Worm (Caenorhabditis elegans) whole organism, late embryonic: ENCODE measurements around the gene pmp-2.

ENCODE experiments used
- C38D4.7 ChIP-seq: fragments of 200-800 bp; sonication (Bioruptor generic); optimal IDR thresholded peaks from 2 replicates; lab custom pipeline; 2018; ENCODE audit warnings: mild to moderate bottlenecking, missing genetic modification characterization, moderate library complexity, missing compliant biosample characterization
- K02D7.2 ChIP-seq: sonication (generic microtip); optimal IDR thresholded peaks from 2 replicates; lab custom pipeline; 2017; ENCODE audit warnings: mild to moderate bottlenecking, missing genetic modification characterization, missing compliant biosample characterization
- T23F11.4 ChIP-seq: fragments of 200-800 bp; sonication (Bioruptor generic); optimal IDR thresholded peaks from 2 replicates; lab custom pipeline; 2018; ENCODE audit warnings: mild to moderate bottlenecking, missing genetic modification characterization, missing compliant biosample characterization
- Y22D7AL.16 ChIP-seq: sonication (generic microtip); optimal IDR thresholded peaks from 2 replicates; lab custom pipeline; 2016; ENCODE audit warnings: missing genetic modification characterization, missing compliant biosample characterization
- ama-1 ChIP-seq: fragments of 150-350 bp; optimal IDR thresholded peaks from 2 replicates; lab custom pipeline; 2014
- ceh-19 ChIP-seq: fragments of 200-800 bp; sonication (Bioruptor generic); optimal IDR thresholded peaks from 2 replicates; lab custom pipeline; 2018; ENCODE audit warnings: mild to moderate bottlenecking, missing genetic modification characterization, missing compliant biosample characterization
- ceh-2 ChIP-seq: sonication (generic microtip); optimal IDR thresholded peaks from 2 replicates; lab custom pipeline; 2016; ENCODE audit warnings: missing genotype, missing genetic modification characterization, missing compliant biosample characterization
- ceh-30 ChIP-seq: fragments of 150-350 bp; optimal IDR thresholded peaks from 2 replicates; lab custom pipeline; 2014; ENCODE audit warnings: missing biosample characterization, missing genetic modification characterization
- ceh-34 ChIP-seq: sonication (generic microtip); optimal IDR thresholded peaks from 2 replicates; lab custom pipeline; 2016; ENCODE audit warnings: mild to moderate bottlenecking, missing genetic modification characterization, missing compliant biosample characterization
- che-1 ChIP-seq: sonication (generic microtip); optimal IDR thresholded peaks from 2 replicates; lab custom pipeline; 2016; ENCODE audit warnings: mild to moderate bottlenecking, missing genetic modification characterization, missing compliant biosample characterization
- dve-1 ChIP-seq: sonication (generic microtip); optimal IDR thresholded peaks from 2 replicates; lab custom pipeline; 2017; ENCODE audit warnings: antibody characterized with exemption, mild to moderate bottlenecking, missing genetic modification characterization, missing compliant biosample characterization
- elt-2 ChIP-seq: sonication (generic microtip); optimal IDR thresholded peaks from 2 replicates; lab custom pipeline; 2016; ENCODE audit warnings: missing genetic modification reagents, missing genetic modification characterization, missing compliant biosample characterization
- ets-4 ChIP-seq: sonication (generic microtip); optimal IDR thresholded peaks from 2 replicates; lab custom pipeline; 2016; ENCODE audit warnings: missing genetic modification characterization, missing compliant biosample characterization
- eyg-1 ChIP-seq: sonication (generic microtip); optimal IDR thresholded peaks from 2 replicates; lab custom pipeline; 2016; ENCODE audit warnings: missing genotype, missing genetic modification characterization, missing compliant biosample characterization
- fax-1 ChIP-seq: sonication (generic microtip); optimal IDR thresholded peaks from 2 replicates; lab custom pipeline; 2016; ENCODE audit warnings: missing genotype, missing genetic modification characterization, missing compliant biosample characterization
- fkh-6 ChIP-seq: sonication (generic microtip); optimal IDR thresholded peaks from 2 replicates; lab custom pipeline; 2016; ENCODE audit warnings: missing genetic modification characterization, missing compliant biosample characterization
- hlh-15 ChIP-seq: sonication (generic microtip); optimal IDR thresholded peaks from 2 replicates; lab custom pipeline; 2016; ENCODE audit warnings: missing genetic modification characterization, missing compliant biosample characterization
- hlh-8 ChIP-seq: sonication (generic microtip); optimal IDR thresholded peaks from 2 replicates; lab custom pipeline; 2016; ENCODE audit warnings: missing genotype, missing genetic modification characterization, missing compliant biosample characterization
- lim-6 ChIP-seq: sonication (generic microtip); optimal IDR thresholded peaks from 2 replicates; lab custom pipeline; 2016; ENCODE audit warnings: missing genetic modification characterization, missing compliant biosample characterization
- madf-2 ChIP-seq: sonication (generic microtip); optimal IDR thresholded peaks from 2 replicates; lab custom pipeline; 2017; ENCODE audit warnings: missing genetic modification characterization, missing compliant biosample characterization
- nhr-11 ChIP-seq: fragments of 150-350 bp; optimal IDR thresholded peaks from 2 replicates; lab custom pipeline; 2014; ENCODE audit warnings: missing biosample characterization, missing genetic modification characterization
- nhr-232 ChIP-seq: sonication (generic microtip); optimal IDR thresholded peaks from 2 replicates; lab custom pipeline; 2016; ENCODE audit warnings: missing genetic modification characterization, missing compliant biosample characterization
- odd-2 ChIP-seq: sonication (generic microtip); optimal IDR thresholded peaks from 2 replicates; lab custom pipeline; 2017; ENCODE audit warnings: antibody characterized with exemption, mild to moderate bottlenecking, missing genetic modification characterization, missing compliant biosample characterization
- pat-9 ChIP-seq: fragments of 200-800 bp; sonication (Bioruptor generic); optimal IDR thresholded peaks from 2 replicates; lab custom pipeline; 2018; ENCODE audit warnings: mild to moderate bottlenecking, missing genetic modification characterization, moderate library complexity, missing compliant biosample characterization
- pax-1 ChIP-seq: fragments of 150-350 bp; optimal IDR thresholded peaks from 2 replicates; lab custom pipeline; 2014; ENCODE audit warnings: missing biosample characterization, missing genetic modification characterization
- sox-4 ChIP-seq: sonication (generic microtip); optimal IDR thresholded peaks from 2 replicates; lab custom pipeline; 2017; ENCODE audit warnings: mild to moderate bottlenecking, missing genetic modification characterization, inconsistent platforms, missing compliant biosample characterization
- tbx-2 ChIP-seq: sonication (generic microtip); optimal IDR thresholded peaks from 2 replicates; lab custom pipeline; 2016; ENCODE audit warnings: missing genetic modification characterization, missing compliant biosample characterization
- tbx-7 ChIP-seq: sonication (generic microtip); optimal IDR thresholded peaks from 2 replicates; lab custom pipeline; 2016; ENCODE audit warnings: missing genotype, missing genetic modification characterization, missing compliant biosample characterization
- ttx-3 ChIP-seq: sonication (generic microtip); optimal IDR thresholded peaks from 2 replicates; lab custom pipeline; 2016; ENCODE audit warnings: missing genetic modification reagents, missing genetic modification characterization, missing compliant biosample characterization
- unc-55 ChIP-seq: sonication (generic microtip); optimal IDR thresholded peaks from 2 replicates; lab custom pipeline; 2017; ENCODE audit warnings: missing biosample characterization, missing genetic modification reagents, missing genetic modification characterization
- unc-86 ChIP-seq: sonication (generic microtip); optimal IDR thresholded peaks from 2 replicates; lab custom pipeline; 2016; ENCODE audit warnings: missing genetic modification characterization, missing compliant biosample characterization
- zip-5 ChIP-seq: sonication (generic microtip); optimal IDR thresholded peaks from 2 replicates; lab custom pipeline; 2016; ENCODE audit warnings: missing genetic modification characterization, missing compliant biosample characterization

pmp-2 gene

ce11 chrII:6887319-6888005 is at the start of gene pmp-2:
TSS of gene pmp-2 (minus strand) at chrII:6887805.
- peak; percentile 42 for TF ChIP-seq elt-2 (tag; lab: Kevin White, UChicago)
- no peak for TF ChIP-seq ets-4 (tag; lab: Kevin White, UChicago)

ce11 chrII:6937057-6937456 is 49.5 kb upstream of the pmp-2 start:
- peak; percentile 41 for TF ChIP-seq tbx-2 (tag; lab: Kevin White, UChicago)
- TF ChIP-seq ama-1 (lab: Kevin White, UChicago), result no peak
- TF ChIP-seq fkh-6 (tag; lab: Kevin White, UChicago), result no peak

- TF ChIP-seq elt-2 (tag; lab: Kevin White, UChicago), result no peak
- no peak for TF ChIP-seq pax-1
- no peak for TF ChIP-seq ceh-2
- no peak for TF ChIP-seq lim-6 (tag; lab: Kevin White, UChicago)
These were observed 48.9 kb upstream of the pmp-2 start for ce11 chrII:6936528-6936927.

ce11 chrII:6935975-6936374 is 48.4 kb upstream of the pmp-2 start:
- TF ChIP-seq unc-55 (GFP tag; lab: Kevin White, UChicago) (peak; percentile 26), unc-86 (tag; lab: Kevin White, UChicago) (no peak)
- TF ChIP-seq, all 69 proteins: peak for 1

ce11 chrII:6934729-6935128 is 47.1 kb upstream of the pmp-2 start:
- no peak for TF ChIP-seq K02D7.2
- TF ChIP-seq C38D4.7, result no peak
- no peak for TF ChIP-seq Y22D7AL.16 (tag; lab: Kevin White, UChicago)
- peak; percentile 92 for TF ChIP-seq ceh-34 (tag; lab: Kevin White, UChicago)
- no peak for TF ChIP-seq tbx-7
- no peak for TF ChIP-seq hlh-15 (tag; lab: Kevin White, UChicago)
- TF ChIP-seq fax-1, result no peak
- peak; percentile 25 for TF ChIP-seq ceh-19 (GFP tag; lab: Kevin White, UChicago)

- TF ChIP-seq pat-9 (tag; lab: Kevin White, UChicago) (no peak), odd-2 (no peak), dve-1 (tag; lab: Kevin White, UChicago) (no peak), eyg-1 (tag; lab: Kevin White, UChicago) (no peak), nhr-11 (no peak), fkh-6 (tag; lab: Kevin White, UChicago) (no peak), fax-1 (no peak), zip-5 (tag; lab: Kevin White, UChicago) (no peak), T23F11.4 (GFP tag; lab: Kevin White, UChicago) (no peak), che-1 (tag; lab: Kevin White, UChicago) (no peak), madf-2 (tag; lab: Kevin White, UChicago) (no peak), ttx-3 (tag; lab: Kevin White, UChicago) (no peak), ets-4 (tag; lab: Kevin White, UChicago) (no peak), sox-4 (tag; lab: Kevin White, UChicago) (no peak)
These were observed 45.4 kb upstream of the pmp-2 start for ce11 chrII:6932978-6933377.

ce11 chrII:6930072-6930471 is 42.5 kb upstream of the pmp-2 start:
- TF ChIP-seq madf-2 (tag; lab: Kevin White, UChicago) (no peak), hlh-8 (tag; lab: Kevin White, UChicago) (no peak), che-1 (tag; lab: Kevin White, UChicago) (no peak), tbx-7 (no peak), unc-86 (tag; lab: Kevin White, UChicago) (no peak), nhr-11 (no peak), ama-1 (lab: Kevin White, UChicago) (no peak), nhr-232 (tag; lab: Kevin White, UChicago) (no peak), elt-2 (tag; lab: Kevin White, UChicago) (no peak), ceh-30 (no peak)
